Worm (Caenorhabditis elegans) whole organism, L2 larva: ENCODE data around the gene rpl-23.

Experiments
- F13H6.1 ChIP-seq: sonication (generic microtip); optimal IDR thresholded peaks from 2 replicates; lab custom pipeline; 2016; ENCODE audit warnings: missing genetic modification characterization, missing compliant biosample characterization
- aly-2 ChIP-seq: fragments of 150-350 bp; optimal IDR thresholded peaks from 2 replicates; lab custom pipeline; 2014; ENCODE audit warnings: missing biosample characterization, missing genetic modification characterization
- egl-27 ChIP-seq: sonication (generic microtip); optimal IDR thresholded peaks from 3 replicates; lab custom pipeline; 2017; ENCODE audit warnings: missing biosample characterization, missing genetic modification reagents, missing genetic modification characterization
- elt-3 ChIP-seq: sonication (generic microtip); optimal IDR thresholded peaks from 2 replicates; lab custom pipeline; 2017; ENCODE audit warnings: missing biosample characterization, missing genetic modification characterization
- lin-11 ChIP-seq: fragments of 150-350 bp; sonication (generic microtip); optimal IDR thresholded peaks from 2 replicates; lab custom pipeline; 2014; ENCODE audit warnings: missing biosample characterization, missing genetic modification characterization, inconsistent platforms, mixed read lengths
- lin-13 ChIP-seq: fragments of 150-350 bp; optimal IDR thresholded peaks from 2 replicates; lab custom pipeline; 2014; ENCODE audit warnings: missing biosample characterization, missing genetic modification reagents, missing genetic modification characterization
- nhr-11 ChIP-seq: fragments of 150-350 bp; optimal IDR thresholded peaks from 2 replicates; lab custom pipeline; 2014; ENCODE audit warnings: missing biosample characterization, missing genetic modification characterization
- nhr-237 ChIP-seq: fragments of 150-350 bp; optimal IDR thresholded peaks from 2 replicates; lab custom pipeline; 2014; ENCODE audit warnings: missing biosample characterization, missing genetic modification characterization
- ztf-4 ChIP-seq: fragments of 150-350 bp; optimal IDR thresholded peaks from 2 replicates; lab custom pipeline; 2014; ENCODE audit warnings: missing biosample characterization, missing genetic modification characterization

- TF ChIP-seq ztf-4 (tag; lab: Kevin White, UChicago): no peak
- TF ChIP-seq lin-13: no peak
- no peak for TF ChIP-seq elt-3 (tag; lab: Kevin White, UChicago)
- TF ChIP-seq nhr-237 (tag; lab: Kevin White, UChicago): no peak
- no peak for TF ChIP-seq nhr-11
- TF ChIP-seq F13H6.1 (tag; lab: Kevin White, UChicago): no peak
- TF ChIP-seq egl-27 (tag; lab: Kevin White, UChicago): no peak
- no peak for TF ChIP-seq lin-11 (tag; lab: Kevin White, UChicago)
- TF ChIP-seq aly-2: no peak
Observed at ce11 chrIII:5740666-5741065, 34.7 kb upstream of the rpl-23 start, which contains the start of gene B0244.16.
